Worm (Caenorhabditis elegans) whole organism, L4 larva: Measurements from ENCODE around the gene Y7A5A.1.

Experiments
- F37D6.2 ChIP-seq: sonication (generic microtip); optimal IDR thresholded peaks from 2 replicates; lab custom pipeline; 2016; ENCODE audit warnings: mild to moderate bottlenecking, missing genetic modification characterization, missing compliant biosample characterization
- F44E2.7 ChIP-seq: fragments of 200-800 bp; sonication (Bioruptor generic); IDR thresholded peaks from 2 replicates; pipeline ENCODE4 v2.1.2; 2022; ENCODE audit warnings: missing genetic modification characterization, missing compliant biosample characterization
- T20F7.1 ChIP-seq: fragments of 200-800 bp; sonication (Bioruptor generic); optimal IDR thresholded peaks from 2 replicates; lab custom pipeline; 2018; ENCODE audit warnings: mild to moderate bottlenecking, missing genetic modification characterization, missing compliant biosample characterization
- Y105C5A.15 ChIP-seq: fragments of 200-800 bp; sonication (Bioruptor generic); IDR thresholded peaks from 2 replicates; pipeline ENCODE4 v1.3.6; 2022; ENCODE audit warnings: missing genetic modification characterization, missing compliant biosample characterization
- Y48G9A.11 ChIP-seq: fragments of 200-800 bp; sonication (Bioruptor generic); IDR thresholded peaks from 2 replicates; pipeline ENCODE4 v1.3.6; 2022; ENCODE audit warnings: missing genetic modification reagents, missing genetic modification characterization, missing compliant biosample characterization
- Y75B8A.6 ChIP-seq: fragments of 200-800 bp; sonication (Bioruptor generic); IDR thresholded peaks from 2 replicates; pipeline ENCODE4 v1.3.6; 2022; ENCODE audit warnings: missing genetic modification reagents, missing genetic modification characterization, missing compliant biosample characterization
- aha-1 ChIP-seq: fragments of 150-350 bp; peaks from one replicate; lab custom pipeline; 2014; ENCODE audit warnings: missing biosample characterization, missing genetic modification characterization
- ama-1 ChIP-seq: fragments of 150-350 bp; optimal IDR thresholded peaks from 2 replicates; lab custom pipeline; 2014; ENCODE audit warnings: inconsistent platforms, mixed read lengths
- ceh-32 ChIP-seq: sonication (generic microtip); optimal IDR thresholded peaks from 2 replicates; lab custom pipeline; 2016; ENCODE audit warnings: mild to moderate bottlenecking, missing genetic modification characterization, missing compliant biosample characterization; ENCODE audit not compliant: poor library complexity
- daf-12 ChIP-seq: fragments of 150-350 bp; optimal IDR thresholded peaks from 2 replicates; lab custom pipeline; 2014; ENCODE audit warnings: missing biosample characterization, missing genetic modification reagents, missing genetic modification characterization
- daf-16 ChIP-seq, 3 experiments: sonication (generic microtip); optimal IDR thresholded peaks; 2 replicates each; lab custom pipeline; 2016 to 2017; ENCODE audit warnings: missing genetic modification characterization in 3 of 3, missing genetic modification reagents in 3 of 3, mild to moderate bottlenecking in 2 of 3, missing compliant biosample characterization in 2 of 3, missing biosample characterization in 1 of 3, moderate library complexity in 1 of 3
- daf-19 ChIP-seq: fragments of 200-800 bp; sonication (Bioruptor generic); conservative IDR thresholded peaks from 2 replicates; pipeline ENCODE4 v1.3.6; 2022; ENCODE audit warnings: missing genetic modification characterization, missing compliant biosample characterization
- daf-8 ChIP-seq: fragments of 200-800 bp; sonication (Bioruptor generic); IDR thresholded peaks from 2 replicates; pipeline ENCODE4 v1.3.6; 2022; ENCODE audit warnings: missing genetic modification characterization, missing compliant biosample characterization
- dmd-6 ChIP-seq: fragments of 200-800 bp; sonication (Bioruptor generic); IDR thresholded peaks from 2 replicates; pipeline ENCODE4 v1.3.6; 2022; ENCODE audit warnings: missing genetic modification reagents, missing genetic modification characterization, missing compliant biosample characterization
- dpl-1 ChIP-seq: fragments of 150-350 bp; optimal IDR thresholded peaks from 2 replicates; lab custom pipeline; 2014; ENCODE audit warnings: missing biosample characterization, missing genetic modification reagents, missing genetic modification characterization
- duxl-1 ChIP-seq: sonication (generic microtip); optimal IDR thresholded peaks from 2 replicates; lab custom pipeline; 2016; ENCODE audit warnings: mild to moderate bottlenecking, missing genetic modification characterization, moderate library complexity, missing compliant biosample characterization; ENCODE audit not compliant: poor library complexity
- dve-1 ChIP-seq: sonication (generic microtip); optimal IDR thresholded peaks from 2 replicates; lab custom pipeline; 2017; ENCODE audit warnings: antibody characterized with exemption, mild to moderate bottlenecking, missing genetic modification characterization, missing compliant biosample characterization; ENCODE audit not compliant: insufficient read depth
- gei-8 ChIP-seq: fragments of 200-800 bp; sonication (Bioruptor generic); optimal IDR thresholded peaks from 2 replicates; lab custom pipeline; 2018; ENCODE audit warnings: mild to moderate bottlenecking, missing genetic modification characterization, missing compliant biosample characterization
- hlh-11 ChIP-seq: fragments of 200-800 bp; sonication (Bioruptor generic); optimal IDR thresholded peaks from 2 replicates; lab custom pipeline; 2018; ENCODE audit warnings: mild to moderate bottlenecking, missing genetic modification characterization, missing compliant biosample characterization
- jun-1 ChIP-seq: fragments of 150-350 bp; optimal IDR thresholded peaks from 2 replicates; lab custom pipeline; 2014; ENCODE audit warnings: missing biosample characterization, missing genetic modification reagents, missing genetic modification characterization
- lim-7 ChIP-seq: fragments of 200-800 bp; sonication (Bioruptor generic); IDR thresholded peaks from 2 replicates; pipeline ENCODE4 v1.3.6; 2022; ENCODE audit warnings: missing genetic modification characterization, missing compliant biosample characterization
- lin-15B ChIP-seq: fragments of 150-350 bp; sonication (generic microtip); optimal IDR thresholded peaks from 3 replicates; lab custom pipeline; 2014; ENCODE audit warnings: missing biosample characterization, missing genetic modification characterization
- lin-29 ChIP-seq: fragments of 200-800 bp; sonication (Bioruptor generic); IDR thresholded peaks from 2 replicates; pipeline ENCODE4 v1.3.6; 2022; ENCODE audit warnings: missing genetic modification reagents, missing genetic modification characterization, missing compliant biosample characterization
- lin-38 ChIP-seq: fragments of 200-800 bp; sonication (Bioruptor generic); IDR thresholded peaks from 2 replicates; pipeline ENCODE4 v1.3.6; 2022; ENCODE audit warnings: missing genetic modification reagents, missing genetic modification characterization, missing compliant biosample characterization
- lin-39 ChIP-seq: fragments of 150-350 bp; optimal IDR thresholded peaks from 2 replicates; lab custom pipeline; 2014; ENCODE audit warnings: missing biosample characterization, missing genetic modification reagents, missing genetic modification characterization
- madf-9 ChIP-seq: fragments of 200-800 bp; sonication (Bioruptor generic); conservative IDR thresholded peaks from 2 replicates; pipeline ENCODE4 v1.3.6; 2022; ENCODE audit warnings: missing genetic modification reagents, missing genetic modification characterization, missing compliant biosample characterization
- mdt-29 ChIP-seq: fragments of 200-800 bp; sonication (Bioruptor generic); IDR thresholded peaks from 2 replicates; pipeline ENCODE4 v1.3.6; 2022; ENCODE audit warnings: missing genetic modification reagents, missing genetic modification characterization, missing compliant biosample characterization
- mep-1 ChIP-seq: fragments of 150-350 bp; sonication (generic microtip); optimal IDR thresholded peaks from 3 replicates; lab custom pipeline; 2014; ENCODE audit warnings: missing biosample characterization, missing genetic modification characterization
- mes-2 ChIP-seq: sonication (generic microtip); optimal IDR thresholded peaks from 2 replicates; lab custom pipeline; 2016; ENCODE audit warnings: missing genotype, mild to moderate bottlenecking, missing genetic modification characterization, missing compliant biosample characterization; ENCODE audit not compliant: poor library complexity, severe bottlenecking
- nhr-10 ChIP-seq: fragments of 150-350 bp; optimal IDR thresholded peaks from 2 replicates; lab custom pipeline; 2014; ENCODE audit warnings: missing biosample characterization, missing genetic modification characterization
- nhr-111 ChIP-seq: fragments of 200-800 bp; sonication (Bioruptor generic); optimal IDR thresholded peaks from 2 replicates; lab custom pipeline; 2018; ENCODE audit warnings: mild to moderate bottlenecking, missing genetic modification characterization, missing compliant biosample characterization
- nhr-28 ChIP-seq: fragments of 150-350 bp; optimal IDR thresholded peaks from 2 replicates; lab custom pipeline; 2014; ENCODE audit warnings: missing biosample characterization, missing genetic modification characterization
- nhr-41 ChIP-seq: fragments of 200-800 bp; sonication (Bioruptor generic); IDR thresholded peaks from 2 replicates; pipeline ENCODE4 v1.3.6; 2022; ENCODE audit warnings: missing genetic modification reagents, missing genetic modification characterization, missing compliant biosample characterization
- nhr-48 ChIP-seq: sonication (generic microtip); optimal IDR thresholded peaks from 2 replicates; lab custom pipeline; 2016; ENCODE audit warnings: mild to moderate bottlenecking, missing genetic modification characterization, missing compliant biosample characterization
- pha-4 ChIP-seq, 2 experiments: fragments of 150-350 bp in 1 of 2; fragments of 200-800 bp in 1 of 2; sonication (Bioruptor generic) in 1 of 2; IDR thresholded peaks in 1 of 2; optimal IDR thresholded peaks in 1 of 2; 2 replicates each; pipeline versions ENCODE4 v1.3.6 to Lab custom; 2014 to 2022; ENCODE audit warnings: missing genetic modification characterization in 2 of 2, missing genetic modification reagents in 2 of 2, missing biosample characterization in 1 of 2, missing compliant biosample characterization in 1 of 2
- php-3 ChIP-seq: fragments of 200-800 bp; sonication (Bioruptor generic); IDR thresholded peaks from 2 replicates; pipeline ENCODE4 v1.3.6; 2022; ENCODE audit warnings: missing genetic modification reagents, missing genetic modification characterization, missing compliant biosample characterization
- pqm-1 ChIP-seq: sonication (generic microtip); optimal IDR thresholded peaks from 2 replicates; lab custom pipeline; 2017; ENCODE audit warnings: missing biosample characterization, missing genetic modification characterization
- rbr-2 ChIP-seq: sonication (generic microtip); optimal IDR thresholded peaks from 2 replicates; lab custom pipeline; 2016; ENCODE audit warnings: missing genotype, missing genetic modification characterization, missing compliant biosample characterization
- sdz-12 ChIP-seq: fragments of 200-800 bp; sonication (Bioruptor generic); optimal IDR thresholded peaks from 2 replicates; lab custom pipeline; 2018; ENCODE audit warnings: mild to moderate bottlenecking, missing genetic modification characterization, missing compliant biosample characterization
- unc-62 ChIP-seq, 3 experiments: fragments of 150-350 bp in 1 of 3; sonication (generic microtip); optimal IDR thresholded peaks in 2 of 3; peaks in 1 of 3; 1 replicate in 1 of 3; 2 replicates in 2 of 3; lab custom pipeline; 2014 to 2017; ENCODE audit warnings: missing biosample characterization in 3 of 3, missing genetic modification characterization in 3 of 3, missing genetic modification reagents in 3 of 3, missing genotype in 1 of 3

Y7A5A.1 gene

DNA sequence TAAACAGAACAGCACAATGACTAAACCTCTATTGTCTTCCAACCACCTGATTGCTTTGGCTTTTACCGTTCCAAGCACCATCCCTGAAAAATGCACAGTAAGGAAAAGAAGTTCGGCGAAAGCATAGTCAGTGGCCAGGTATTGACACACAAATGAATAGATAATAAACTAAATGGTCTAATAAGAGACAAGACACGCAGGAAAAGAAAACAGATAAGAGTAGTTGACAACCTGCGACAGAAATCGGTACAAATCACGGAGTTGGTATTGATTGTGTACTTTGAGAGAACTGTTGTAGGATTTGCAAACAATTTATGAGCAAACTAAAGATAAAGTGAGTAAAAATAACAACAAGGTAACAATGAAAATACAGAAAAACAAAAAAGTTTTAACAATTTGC lies at the start of gene Y7A5A.1:
Gene Y7A5A.1, minus strand, starts transcription at position 83 of the 400 bp plus-strand sequence.
- TF ChIP-seq T20F7.1 (no peak), dpl-1 (GFP tag; lab: Kevin White, UChicago) (no peak), daf-16 (GFP tag; optimal IDR thresholded peaks at IDR 0.05; lab: Kevin White, UChicago) (no peak), daf-16 (tag; optimal IDR thresholded peaks at IDR 0.05; lab: Kevin White, UChicago) (peak; percentile 96), nhr-28 (tag; lab: Kevin White, UChicago) (peak; percentile 43), unc-62 (GFP tag; optimal IDR thresholded peaks at IDR 0.05 in 1 of 2; lab: Kevin White, UChicago) (peak in 1 of 2 experiments; percentile 55), unc-62 (tag; optimal IDR thresholded peaks at IDR 0.05; lab: Kevin White, UChicago) (no peak), lin-39 (tag; lab: Kevin White, UChicago) (no peak), nhr-111 (GFP tag; lab: Kevin White, UChicago) (no peak), mes-2 (tag; lab: Kevin White, UChicago) (peak; percentile 21), aha-1 (tag; lab: Kevin White, UChicago) (peak; percentile 26), rbr-2 (no peak), hlh-11 (tag; lab: Kevin White, UChicago) (peak; percentile 20), lin-15B (tag; lab: Kevin White, UChicago) (no peak), pqm-1 (tag; lab: Kevin White, UChicago) (peak; percentile 61), daf-19 (GFP tag; lab: Robert Waterston, UW) (no peak), F37D6.2 (no peak), lin-29 (GFP tag; lab: Robert Waterston, UW) (no peak), dve-1 (tag; lab: Kevin White, UChicago) (peak; percentile 15), dmd-6 (GFP tag; lab: Robert Waterston, UW) (peak; percentile 51; the same call in 1 of the 2 replicates)

DNA sequence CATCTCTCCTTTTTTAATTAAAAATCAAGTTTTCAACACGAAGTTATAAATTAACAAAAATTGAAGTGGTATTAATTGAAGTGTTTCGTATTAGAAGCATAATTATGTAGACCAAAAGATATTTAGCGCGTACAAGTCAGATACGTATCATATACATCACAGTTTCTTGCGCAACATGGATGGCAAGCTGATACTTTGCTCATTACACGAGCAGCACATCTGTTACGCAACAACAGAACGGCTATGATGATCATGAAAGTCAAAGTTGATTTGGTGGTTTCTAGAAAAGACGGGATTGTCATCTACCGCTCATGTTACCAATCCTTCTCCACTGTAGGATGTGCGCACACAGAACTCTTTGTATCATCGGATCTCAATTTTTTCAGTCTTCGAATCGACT lies 43.3 kb upstream of the Y7A5A.1 start:
- no peak for TF ChIP-seq ama-1 (lab: Kevin White, UChicago)
- TF ChIP-seq gei-8 (GFP tag; lab: Kevin White, UChicago) = no peak
- TF ChIP-seq daf-8 = no peak
- no peak for TF ChIP-seq duxl-1 (tag; lab: Kevin White, UChicago)
- no peak for TF ChIP-seq lim-7
- TF ChIP-seq unc-62 (GFP tag; optimal IDR thresholded peaks at IDR 0.05 in 1 of 2; lab: Kevin White, UChicago) = peak in 1 of 2 experiments; percentile 74
- no peak for TF ChIP-seq unc-62 (tag; optimal IDR thresholded peaks at IDR 0.05; lab: Kevin White, UChicago)
- TF ChIP-seq daf-12 (tag; lab: Kevin White, UChicago) = no peak
- TF ChIP-seq lin-38 (GFP tag; lab: Robert Waterston, UW) = no peak
- TF ChIP-seq nhr-41 (GFP tag; lab: Robert Waterston, UW) = no peak
- TF ChIP-seq ceh-32 (tag; lab: Kevin White, UChicago) = no peak
- TF ChIP-seq Y75B8A.6 (GFP tag; lab: Robert Waterston, UW) = no peak
- TF ChIP-seq nhr-48 (tag; lab: Kevin White, UChicago) = no peak
- peak; percentile 75 for TF ChIP-seq aha-1 (tag; lab: Kevin White, UChicago)
- no peak for TF ChIP-seq Y48G9A.11 (GFP tag; lab: Robert Waterston, UW)
- no peak for TF ChIP-seq jun-1

ce11 chrX:15811341-15811740 lies 40.0 kb upstream of the Y7A5A.1 start:
- no peak for TF ChIP-seq F44E2.7 (GFP tag; lab: Robert Waterston, UW)
- no peak for TF ChIP-seq pha-4 (GFP tag; IDR thresholded peaks at IDR 0.05; lab: Robert Waterston, UW)
- no peak for TF ChIP-seq pha-4 (tag; optimal IDR thresholded peaks at IDR 0.05; lab: Kevin White, UChicago)
- no peak for TF ChIP-seq mdt-29 (GFP tag; lab: Robert Waterston, UW)
- no peak for TF ChIP-seq Y105C5A.15
- no peak for TF ChIP-seq nhr-10
- no peak for TF ChIP-seq php-3
- TF ChIP-seq daf-8 = no peak
- TF ChIP-seq madf-9 (GFP tag; lab: Robert Waterston, UW) = no peak
- TF ChIP-seq mep-1 (tag; lab: Kevin White, UChicago) = no peak
- no peak for TF ChIP-seq daf-19 (GFP tag; lab: Robert Waterston, UW)
- TF ChIP-seq sdz-12 (GFP tag; lab: Kevin White, UChicago) = no peak
